Worm (Caenorhabditis elegans) whole organism, L4 larva: ENCODE results near the gene str-205.

ENCODE experiments used
- T20F7.1 ChIP-seq: fragments of 200-800 bp; sonication (Bioruptor generic); optimal IDR thresholded peaks from 2 replicates; lab custom pipeline; 2018; ENCODE audit warnings: mild to moderate bottlenecking, missing genetic modification characterization, missing compliant biosample characterization
- Y48G9A.11 ChIP-seq: fragments of 200-800 bp; sonication (Bioruptor generic); IDR thresholded peaks from 2 replicates; pipeline ENCODE4 v1.3.6; 2022; ENCODE audit warnings: missing genetic modification reagents, missing genetic modification characterization, missing compliant biosample characterization
- aha-1 ChIP-seq: fragments of 150-350 bp; peaks from one replicate; lab custom pipeline; 2014; ENCODE audit warnings: missing biosample characterization, missing genetic modification characterization
- attf-4 ChIP-seq: sonication (generic microtip); optimal IDR thresholded peaks from 3 replicates; lab custom pipeline; 2017; ENCODE audit warnings: missing biosample characterization, missing genetic modification characterization
- ceh-20 ChIP-seq: fragments of 200-800 bp; sonication (Bioruptor generic); IDR thresholded peaks from 2 replicates; pipeline ENCODE4 v1.3.6; 2022; ENCODE audit warnings: missing genetic modification reagents, missing genetic modification characterization, missing compliant biosample characterization
- ceh-62 ChIP-seq: sonication (generic microtip); optimal IDR thresholded peaks from 2 replicates; lab custom pipeline; 2017; ENCODE audit warnings: missing biosample characterization, missing genetic modification characterization
- cey-2 ChIP-seq: sonication (generic microtip); optimal IDR thresholded peaks from 3 replicates; lab custom pipeline; 2017; ENCODE audit warnings: missing genetic modification characterization, mild to moderate bottlenecking, missing compliant biosample characterization, antibody characterized with exemption, borderline replicate concordance; ENCODE audit not compliant: insufficient read depth
- ctbp-1 ChIP-seq: fragments of 200-800 bp; sonication (Bioruptor generic); IDR thresholded peaks from 2 replicates; pipeline ENCODE4 v1.3.6; 2022; ENCODE audit warnings: missing genetic modification reagents, missing genetic modification characterization, missing compliant biosample characterization
- daf-16 ChIP-seq, 3 experiments: sonication (generic microtip); optimal IDR thresholded peaks; 2 replicates each; lab custom pipeline; 2016 to 2017; ENCODE audit warnings: missing genetic modification characterization in 3 of 3, missing genetic modification reagents in 3 of 3, mild to moderate bottlenecking in 2 of 3, missing compliant biosample characterization in 2 of 3, missing biosample characterization in 1 of 3, moderate library complexity in 1 of 3
- daf-19 ChIP-seq: fragments of 200-800 bp; sonication (Bioruptor generic); conservative IDR thresholded peaks from 2 replicates; pipeline ENCODE4 v1.3.6; 2022; ENCODE audit warnings: missing genetic modification characterization, missing compliant biosample characterization
- egl-27 ChIP-seq: sonication (generic microtip); optimal IDR thresholded peaks from 3 replicates; lab custom pipeline; 2017; ENCODE audit warnings: missing biosample characterization, missing genetic modification reagents, missing genetic modification characterization
- egl-43 ChIP-seq: fragments of 200-800 bp; sonication (Bioruptor generic); IDR thresholded peaks from 2 replicates; pipeline ENCODE4 v1.3.6; 2022; ENCODE audit warnings: missing genetic modification reagents, missing genetic modification characterization, missing compliant biosample characterization
- hlh-11 ChIP-seq: fragments of 200-800 bp; sonication (Bioruptor generic); optimal IDR thresholded peaks from 2 replicates; lab custom pipeline; 2018; ENCODE audit warnings: mild to moderate bottlenecking, missing genetic modification characterization, missing compliant biosample characterization
- hlh-30 ChIP-seq: sonication (generic microtip); optimal IDR thresholded peaks from 2 replicates; lab custom pipeline; 2017; ENCODE audit warnings: antibody characterized with exemption, mild to moderate bottlenecking, missing genetic modification characterization, missing compliant biosample characterization; ENCODE audit not compliant: insufficient read depth
- hmg-1.1 ChIP-seq: fragments of 200-800 bp; sonication (Bioruptor generic); IDR thresholded peaks from 2 replicates; pipeline ENCODE4 v1.3.6; 2022; ENCODE audit warnings: missing genetic modification reagents, missing genetic modification characterization, missing compliant biosample characterization
- lin-15B ChIP-seq: fragments of 150-350 bp; sonication (generic microtip); optimal IDR thresholded peaks from 3 replicates; lab custom pipeline; 2014; ENCODE audit warnings: missing biosample characterization, missing genetic modification characterization
- lin-29 ChIP-seq: fragments of 200-800 bp; sonication (Bioruptor generic); IDR thresholded peaks from 2 replicates; pipeline ENCODE4 v1.3.6; 2022; ENCODE audit warnings: missing genetic modification reagents, missing genetic modification characterization, missing compliant biosample characterization
- lir-3 ChIP-seq: sonication (generic microtip); optimal IDR thresholded peaks from 2 replicates; lab custom pipeline; 2016; ENCODE audit warnings: mild to moderate bottlenecking, missing genetic modification characterization, missing compliant biosample characterization
- lsy-2 ChIP-seq, 2 experiments: fragments of 150-350 bp in 1 of 2; sonication (generic microtip) in 1 of 2; optimal IDR thresholded peaks; 2 replicates each; lab custom pipeline; 2014 to 2017; ENCODE audit warnings: missing biosample characterization in 2 of 2, missing genetic modification characterization in 2 of 2
- mdl-1 ChIP-seq, 2 experiments: fragments of 150-350 bp in 1 of 2; sonication (generic microtip) in 1 of 2; optimal IDR thresholded peaks; 2 replicates each; lab custom pipeline; 2014 to 2017; ENCODE audit warnings: missing biosample characterization in 2 of 2, missing genetic modification characterization in 2 of 2
- mep-1 ChIP-seq: fragments of 150-350 bp; sonication (generic microtip); optimal IDR thresholded peaks from 3 replicates; lab custom pipeline; 2014; ENCODE audit warnings: missing biosample characterization, missing genetic modification characterization
- mxl-3 ChIP-seq: fragments of 200-800 bp; sonication (Bioruptor generic); optimal IDR thresholded peaks from 2 replicates; lab custom pipeline; 2018; ENCODE audit warnings: mild to moderate bottlenecking, missing genetic modification characterization, missing compliant biosample characterization
- nhr-102 ChIP-seq: sonication (generic microtip); optimal IDR thresholded peaks from 2 replicates; lab custom pipeline; 2016; ENCODE audit warnings: mild to moderate bottlenecking, missing genetic modification characterization, moderate library complexity, missing compliant biosample characterization
- nhr-11 ChIP-seq: fragments of 150-350 bp; optimal IDR thresholded peaks from 2 replicates; lab custom pipeline; 2014; ENCODE audit warnings: missing biosample characterization, missing genetic modification characterization
- nhr-28 ChIP-seq: fragments of 150-350 bp; optimal IDR thresholded peaks from 2 replicates; lab custom pipeline; 2014; ENCODE audit warnings: missing biosample characterization, missing genetic modification characterization
- nhr-41 ChIP-seq: fragments of 200-800 bp; sonication (Bioruptor generic); IDR thresholded peaks from 2 replicates; pipeline ENCODE4 v1.3.6; 2022; ENCODE audit warnings: missing genetic modification reagents, missing genetic modification characterization, missing compliant biosample characterization
- nhr-48 ChIP-seq: sonication (generic microtip); optimal IDR thresholded peaks from 2 replicates; lab custom pipeline; 2016; ENCODE audit warnings: mild to moderate bottlenecking, missing genetic modification characterization, missing compliant biosample characterization
- pqm-1 ChIP-seq: sonication (generic microtip); optimal IDR thresholded peaks from 2 replicates; lab custom pipeline; 2017; ENCODE audit warnings: missing biosample characterization, missing genetic modification characterization
- skn-1 ChIP-seq: fragments of 150-350 bp; optimal IDR thresholded peaks from 2 replicates; lab custom pipeline; 2014; ENCODE audit warnings: missing biosample characterization, missing genetic modification characterization
- snpc-1.2 ChIP-seq: fragments of 200-800 bp; sonication (Bioruptor generic); IDR thresholded peaks from 2 replicates; pipeline ENCODE4 v1.3.6; 2022; ENCODE audit warnings: missing genetic modification reagents, missing genetic modification characterization, missing compliant biosample characterization
- spr-1 ChIP-seq: sonication (generic microtip); optimal IDR thresholded peaks from 2 replicates; lab custom pipeline; 2016; ENCODE audit warnings: mild to moderate bottlenecking, missing genetic modification characterization, missing compliant biosample characterization
- vab-7 ChIP-seq: fragments of 200-800 bp; sonication (Bioruptor generic); IDR thresholded peaks from 2 replicates; pipeline ENCODE4 v1.3.6; 2022; ENCODE audit warnings: missing genetic modification reagents, missing genetic modification characterization, missing compliant biosample characterization
- zfp-2 ChIP-seq: sonication (generic microtip); optimal IDR thresholded peaks from 2 replicates; lab custom pipeline; 2016; ENCODE audit warnings: mild to moderate bottlenecking, missing genetic modification characterization, missing compliant biosample characterization
- zip-11 ChIP-seq: fragments of 200-800 bp; sonication (Bioruptor generic); IDR thresholded peaks from 2 replicates; pipeline ENCODE4 v1.3.6; 2022; ENCODE audit warnings: missing genetic modification characterization, missing compliant biosample characterization
- ztf-7 ChIP-seq: fragments of 150-350 bp; optimal IDR thresholded peaks from 2 replicates; lab custom pipeline; 2014; ENCODE audit warnings: missing biosample characterization, missing genetic modification characterization

str-205 gene

ce11 chrV:4913853-4914252, 15.9 kb downstream of the str-205 start:
- no peak for TF ChIP-seq lsy-2 (tag; optimal IDR thresholded peaks at IDR 0.05; lab: Kevin White, UChicago)
- TF ChIP-seq, all 104 proteins: peak for 0

ce11 chrV:4912313-4912712, 17.4 kb downstream of the str-205 start, which contains the start of gene H23N18.5:
Gene H23N18.5 (minus strand): TSS chrV:4912381.
- TF ChIP-seq mdl-1 (tag; optimal IDR thresholded peaks at IDR 0.05; lab: Kevin White, UChicago) (peak in 1 of 2 experiments; percentile 33), Y48G9A.11 (no peak), zfp-2 (tag; lab: Kevin White, UChicago) (no peak), lin-15B (tag; lab: Kevin White, UChicago) (no peak), egl-43 (GFP tag; lab: Robert Waterston, UW) (no peak), mxl-3 (GFP tag; lab: Kevin White, UChicago) (no peak), nhr-48 (tag; lab: Kevin White, UChicago) (peak; percentile 19), nhr-28 (tag; lab: Kevin White, UChicago) (peak; percentile 43), daf-16 (GFP tag; optimal IDR thresholded peaks at IDR 0.05; lab: Kevin White, UChicago) (no peak), daf-16 (tag; optimal IDR thresholded peaks at IDR 0.05; lab: Kevin White, UChicago) (no peak), hlh-11 (peak; percentile 16), T20F7.1 (GFP tag; lab: Kevin White, UChicago) (no peak), spr-1 (no peak), aha-1 (tag; lab: Kevin White, UChicago) (peak; percentile 32), ctbp-1 (GFP tag; lab: Robert Waterston, UW) (no peak), hmg-1.1 (GFP tag; lab: Robert Waterston, UW) (no peak), attf-4 (tag; lab: Kevin White, UChicago) (no peak)
- TF ChIP-seq, all 104 proteins: peak for 5

DNA sequence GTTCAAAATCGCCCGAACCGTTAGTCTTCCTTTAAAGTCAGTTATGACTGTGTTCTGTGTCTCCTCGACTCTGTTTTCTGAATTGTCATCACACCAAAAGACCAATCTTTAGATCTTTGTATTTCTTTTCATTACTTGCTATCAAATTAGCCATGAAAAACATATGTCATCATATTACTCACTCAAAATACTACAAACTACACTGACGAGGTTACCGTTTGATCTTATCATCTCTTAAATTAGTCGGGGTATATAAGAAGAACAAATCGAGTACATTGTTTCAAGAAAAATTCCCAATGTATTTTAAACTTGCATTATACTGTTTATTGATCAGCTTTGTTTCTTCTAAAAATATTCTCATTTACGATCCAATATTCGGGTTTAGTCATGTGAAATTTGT, 21.2 kb downstream of the str-205 start, which contains the start of gene ugt-13:
Gene ugt-13 (plus strand): TSS at position 294 of the 400 bp plus-strand sequence.
- peak in 1 of 2 experiments; percentile 28 for TF ChIP-seq lsy-2 (tag; optimal IDR thresholded peaks at IDR 0.05; lab: Kevin White, UChicago)
- peak; percentile 61 for TF ChIP-seq mep-1 (tag; lab: Kevin White, UChicago)
- no peak for TF ChIP-seq ceh-62 (tag; lab: Kevin White, UChicago)
- peak; percentile 9 for TF ChIP-seq hlh-30 (tag; lab: Kevin White, UChicago)
- TF ChIP-seq nhr-28 (tag; lab: Kevin White, UChicago) = peak; percentile 94
- peak; percentile 39 for TF ChIP-seq nhr-48 (tag; lab: Kevin White, UChicago)
- no peak for TF ChIP-seq lir-3
- peak; percentile 47 for TF ChIP-seq cey-2 (tag; lab: Kevin White, UChicago)
- TF ChIP-seq ztf-7 (tag; lab: Kevin White, UChicago) = peak; percentile 97
- TF ChIP-seq skn-1 (tag; lab: Kevin White, UChicago) = no peak
- peak; percentile 33 for TF ChIP-seq nhr-102 (tag; lab: Kevin White, UChicago)
- peak; percentile 73 for TF ChIP-seq aha-1 (tag; lab: Kevin White, UChicago)

ce11 chrV:4905953-4906352, 23.8 kb downstream of the str-205 start, which contains the start of gene ugt-14:
Gene ugt-14 (plus strand): TSS chrV:4906253.
- TF ChIP-seq nhr-28 (tag; lab: Kevin White, UChicago) (peak; percentile 88), nhr-11 (tag; lab: Kevin White, UChicago) (no peak)

ce11 chrV:4903696-4904095, 26.0 kb downstream of the str-205 start, which contains the start of gene ugt-8:
Gene ugt-8 (plus strand): TSS chrV:4903930.
- no peak for TF ChIP-seq egl-43 (GFP tag; lab: Robert Waterston, UW)
- TF ChIP-seq nhr-28 (tag; lab: Kevin White, UChicago) = peak; percentile 100
- no peak for TF ChIP-seq egl-27 (tag; lab: Kevin White, UChicago)
- peak in 1 of 2 experiments; percentile 0 for TF ChIP-seq mdl-1 (tag; optimal IDR thresholded peaks at IDR 0.05; lab: Kevin White, UChicago)

DNA sequence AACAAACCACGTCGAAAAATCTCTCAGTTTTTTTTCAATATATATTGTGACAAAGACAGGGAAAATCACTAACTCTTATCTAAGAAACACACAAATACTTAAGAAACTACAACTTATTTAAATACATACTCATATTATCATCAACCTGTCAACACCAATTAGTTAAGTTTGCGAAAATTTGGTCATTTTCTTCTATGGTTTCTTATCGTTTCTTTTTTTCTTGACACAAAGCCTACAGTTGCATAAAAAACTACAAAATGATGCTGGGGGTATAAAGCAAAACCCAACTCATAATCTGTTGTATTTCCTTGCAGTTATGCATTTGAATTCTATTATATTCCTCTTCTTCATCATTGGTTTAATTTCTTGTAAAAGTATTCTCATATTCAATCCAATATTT, 28.7 kb downstream of the str-205 start, which contains the start of gene ugt-67:
Gene ugt-67 (plus strand): TSS at position 301 of the 400 bp plus-strand sequence.
- TF ChIP-seq nhr-28 (tag; lab: Kevin White, UChicago) (peak; percentile 7), ceh-20 (GFP tag; lab: Robert Waterston, UW) (no peak), daf-19 (GFP tag; lab: Robert Waterston, UW) (no peak), vab-7 (GFP tag; lab: Robert Waterston, UW) (no peak), zip-11 (GFP tag; lab: Robert Waterston, UW) (no peak), nhr-41 (GFP tag; lab: Robert Waterston, UW) (no peak), snpc-1.2 (GFP tag; lab: Robert Waterston, UW) (no peak), pqm-1 (tag; lab: Kevin White, UChicago) (no peak), lin-29 (GFP tag; lab: Robert Waterston, UW) (no peak)
